Fruit fly (Drosophila melanogaster) whole organism, embryonic: Measurements from ENCODE around the gene CG14853.

Source experiments
- B-H1 ChIP-seq: fragments of 200-800 bp; sonication (Bioruptor generic); IDR thresholded peaks from 3 replicates; pipeline ENCODE4 v1.3.6; 2022; ENCODE audit warnings: missing biosample characterization, missing genetic modification characterization
- CG10147 ChIP-seq: fragments of 200-800 bp; sonication (Bioruptor generic); optimal IDR thresholded peaks from 2 replicates; lab custom pipeline; 2019; ENCODE audit warnings: missing biosample characterization, mild to moderate bottlenecking, missing genetic modification characterization, moderate library complexity
- CG1024 ChIP-seq: fragments of 200-800 bp; sonication (Bioruptor generic); IDR thresholded peaks from 2 replicates; pipeline ENCODE4 v1.3.6; 2022; ENCODE audit warnings: missing biosample characterization, missing genetic modification characterization
- CG11247 ChIP-seq: fragments of 200-800 bp; sonication (Bioruptor generic); IDR thresholded peaks from 2 replicates; pipeline ENCODE4 v1.3.6; 2022; ENCODE audit warnings: missing biosample characterization, missing genetic modification characterization
- CG11696 ChIP-seq: fragments of 200-800 bp; sonication (Bioruptor generic); IDR thresholded peaks from 2 replicates; pipeline ENCODE4 v1.3.6; 2022; ENCODE audit warnings: missing biosample characterization, missing genetic modification characterization
- CG12104 ChIP-seq: fragments of 200-800 bp; sonication (Bioruptor generic); optimal IDR thresholded peaks from 3 replicates; lab custom pipeline; 2016; ENCODE audit warnings: missing biosample characterization, missing genetic modification characterization
- CG12219 ChIP-seq: fragments of 200-800 bp; sonication (Bioruptor generic); optimal IDR thresholded peaks from 3 replicates; lab custom pipeline; 2018; ENCODE audit warnings: missing biosample characterization, mild to moderate bottlenecking, missing genetic modification characterization
- CG12744 ChIP-seq: fragments of 200-800 bp; sonication (Bioruptor generic); optimal IDR thresholded peaks from 2 replicates; lab custom pipeline; 2016; ENCODE audit warnings: missing biosample characterization, missing genetic modification characterization
- CG14050 ChIP-seq: fragments of 200-800 bp; sonication (Bioruptor generic); IDR thresholded peaks from 3 replicates; pipeline ENCODE4 v1.3.6; 2022; ENCODE audit warnings: missing biosample characterization, missing genetic modification characterization
- CG14860 ChIP-seq: fragments of 200-800 bp; sonication (Bioruptor generic); IDR thresholded peaks from 3 replicates; pipeline ENCODE4 v1.3.6; 2022; ENCODE audit warnings: missing biosample characterization, missing genetic modification characterization; ENCODE audit not compliant: partially characterized antibody
- CG15011 ChIP-seq: fragments of 200-800 bp; sonication (Bioruptor generic); optimal IDR thresholded peaks from 3 replicates; lab custom pipeline; 2018; ENCODE audit warnings: missing biosample characterization, mild to moderate bottlenecking, missing genetic modification characterization
- CG16779 ChIP-seq: fragments of 200-800 bp; sonication (Bioruptor generic); IDR thresholded peaks from 2 replicates; pipeline ENCODE4 v1.3.6; 2022; ENCODE audit warnings: missing biosample characterization, missing genetic modification characterization
- CG17568 ChIP-seq: fragments of 200-800 bp; sonication (Bioruptor generic); optimal IDR thresholded peaks from 2 replicates; lab custom pipeline; 2018; ENCODE audit warnings: missing biosample characterization, mild to moderate bottlenecking, missing genetic modification characterization, moderate library complexity
- CG1832 ChIP-seq: fragments of 200-800 bp; sonication (Bioruptor generic); optimal IDR thresholded peaks from 2 replicates; lab custom pipeline; 2017; ENCODE audit warnings: missing biosample characterization, mild to moderate bottlenecking, missing genetic modification characterization, inconsistent platforms
- CG2202 ChIP-seq: fragments of 200-800 bp; sonication (Bioruptor generic); optimal IDR thresholded peaks from 2 replicates; lab custom pipeline; 2018; ENCODE audit warnings: missing biosample characterization, mild to moderate bottlenecking, missing genetic modification characterization
- CG3163 ChIP-seq: fragments of 200-800 bp; sonication (Bioruptor generic); optimal IDR thresholded peaks from 3 replicates; lab custom pipeline; 2016; ENCODE audit warnings: missing biosample characterization, missing genetic modification characterization
- CG32767 ChIP-seq: fragments of 200-800 bp; sonication (Bioruptor generic); IDR thresholded peaks from 2 replicates; pipeline ENCODE4 v1.3.6; 2022; ENCODE audit warnings: missing biosample characterization, missing genetic modification characterization
- CG3995 ChIP-seq: fragments of 200-800 bp; sonication (Bioruptor generic); optimal IDR thresholded peaks from 3 replicates; lab custom pipeline; 2016; ENCODE audit warnings: missing biosample characterization, missing genetic modification characterization
- CG4404 ChIP-seq: fragments of 200-800 bp; sonication (Bioruptor generic); IDR thresholded peaks from 2 replicates; pipeline ENCODE4 v1.3.6; 2022; ENCODE audit warnings: missing biosample characterization, missing genetic modification characterization
- CG4854 ChIP-seq: fragments of 200-800 bp; sonication (Bioruptor generic); optimal IDR thresholded peaks from 2 replicates; lab custom pipeline; 2016; ENCODE audit warnings: missing biosample characterization, missing genetic modification characterization, inconsistent platforms
- CG5953 ChIP-seq: fragments of 200-800 bp; sonication (Bioruptor generic); IDR thresholded peaks from 2 replicates; pipeline ENCODE4 v1.3.6; 2022; ENCODE audit warnings: missing biosample characterization, missing genetic modification characterization
- CG7357 ChIP-seq: fragments of 200-800 bp; sonication (Bioruptor generic); IDR thresholded peaks from 3 replicates; pipeline ENCODE4 v1.3.6; 2022; ENCODE audit warnings: missing biosample characterization, missing genetic modification characterization
- CG8388 ChIP-seq: fragments of 200-800 bp; sonication (Bioruptor generic); optimal IDR thresholded peaks from 2 replicates; lab custom pipeline; 2019; ENCODE audit warnings: missing biosample characterization, mild to moderate bottlenecking, missing genetic modification characterization, moderate library complexity
- CG8924 ChIP-seq: fragments of 200-800 bp; optimal IDR thresholded peaks from 3 replicates; lab custom pipeline; 2019; ENCODE audit warnings: missing biosample characterization, mild to moderate bottlenecking, missing genetic modification characterization, moderate library complexity
- CG8944 ChIP-seq: fragments of 200-800 bp; sonication (Bioruptor generic); optimal IDR thresholded peaks from 3 replicates; lab custom pipeline; 2016; ENCODE audit warnings: missing biosample characterization, missing genetic modification characterization
- CG9437 ChIP-seq: fragments of 200-800 bp; sonication (Bioruptor generic); optimal IDR thresholded peaks from 2 replicates; lab custom pipeline; 2018; ENCODE audit warnings: missing biosample characterization, mild to moderate bottlenecking, missing genetic modification characterization
- CG9609 ChIP-seq: fragments of 200-800 bp; sonication (Bioruptor generic); optimal IDR thresholded peaks from 3 replicates; lab custom pipeline; 2016; ENCODE audit warnings: missing biosample characterization, missing genetic modification characterization
- Dbx ChIP-seq: fragments of 200-800 bp; sonication (Bioruptor generic); IDR thresholded peaks from 3 replicates; pipeline ENCODE4 v1.3.6; 2022; ENCODE audit warnings: missing biosample characterization, missing genetic modification characterization
- Hmr ChIP-seq: fragments of 200-800 bp; sonication (Bioruptor generic); optimal IDR thresholded peaks from 3 replicates; lab custom pipeline; 2017; ENCODE audit warnings: mild to moderate bottlenecking, missing biosample characterization, missing genetic modification reagents, missing genetic modification characterization
- NfI ChIP-seq: fragments of 200-800 bp; sonication (Bioruptor generic); optimal IDR thresholded peaks from 3 replicates; lab custom pipeline; 2018; ENCODE audit warnings: missing biosample characterization, mild to moderate bottlenecking, missing genetic modification characterization, moderate library complexity
- PHDP ChIP-seq: fragments of 200-800 bp; sonication (Bioruptor generic); optimal IDR thresholded peaks from 3 replicates; lab custom pipeline; 2018; ENCODE audit warnings: missing biosample characterization, mild to moderate bottlenecking, missing genetic modification characterization, moderate library complexity
- Ptx1 ChIP-seq: fragments of 200-800 bp; sonication (Bioruptor generic); IDR thresholded peaks from 2 replicates; pipeline ENCODE4 v1.3.6; 2022; ENCODE audit warnings: missing biosample characterization, missing genetic modification characterization
- TFAM ChIP-seq: fragments of 200-800 bp; sonication (Bioruptor generic); optimal IDR thresholded peaks from 2 replicates; lab custom pipeline; 2017; ENCODE audit warnings: missing biosample characterization, missing genetic modification characterization, inconsistent platforms
- Tbp ChIP-seq: fragments of >200 bp; optimal IDR thresholded peaks from 2 replicates; lab custom pipeline; 2018; ENCODE audit warnings: missing biosample characterization, missing genetic modification characterization
- ash1 ChIP-seq: fragments of 200-800 bp; sonication (Bioruptor generic); optimal IDR thresholded peaks from 2 replicates; lab custom pipeline; 2018; ENCODE audit warnings: missing biosample characterization, mild to moderate bottlenecking, missing genetic modification characterization
- bcd ChIP-seq: fragments of 200-800 bp; sonication (Bioruptor generic); optimal IDR thresholded peaks from 2 replicates; lab custom pipeline; 2017; ENCODE audit warnings: missing biosample characterization, mild to moderate bottlenecking, missing genetic modification characterization
- crol ChIP-seq: fragments of 200-800 bp; sonication (Bioruptor generic); IDR thresholded peaks from 2 replicates; pipeline ENCODE4 v1.3.6; 2022; ENCODE audit warnings: missing biosample characterization, missing genetic modification characterization
- dati ChIP-seq: fragments of 200-800 bp; sonication (Bioruptor generic); IDR thresholded peaks from 2 replicates; pipeline ENCODE4 v1.3.6; 2022; ENCODE audit warnings: missing biosample characterization, missing genetic modification characterization
- disco-r ChIP-seq: fragments of 200-800 bp; sonication (Bioruptor generic); optimal IDR thresholded peaks from 2 replicates; lab custom pipeline; 2016; ENCODE audit warnings: missing biosample characterization, missing genetic modification characterization
- fd64A ChIP-seq: fragments of 200-800 bp; sonication (Bioruptor generic); optimal IDR thresholded peaks from 3 replicates; lab custom pipeline; 2018; ENCODE audit warnings: missing biosample characterization, mild to moderate bottlenecking, missing genetic modification characterization
- gcm ChIP-seq: fragments of 200-800 bp; sonication (Bioruptor generic); optimal IDR thresholded peaks from 2 replicates; lab custom pipeline; 2019; ENCODE audit warnings: missing biosample characterization, mild to moderate bottlenecking, missing genetic modification characterization, moderate library complexity
- gt ChIP-seq: fragments of 200-800 bp; sonication (Bioruptor generic); IDR thresholded peaks from 2 replicates; pipeline ENCODE4 v1.3.6; 2022; ENCODE audit warnings: missing biosample characterization, missing genetic modification characterization
- p53 ChIP-seq: fragments of 200-800 bp; sonication (Bioruptor generic); optimal IDR thresholded peaks from 2 replicates; lab custom pipeline; 2016; ENCODE audit warnings: missing biosample characterization, missing genetic modification characterization
- sens-2 ChIP-seq: fragments of 200-800 bp; sonication (Bioruptor generic); IDR thresholded peaks from 2 replicates; pipeline ENCODE4 v1.3.6; 2022; ENCODE audit warnings: missing biosample characterization, missing genetic modification characterization
- shn ChIP-seq: fragments of 200-800 bp; sonication (Bioruptor generic); optimal IDR thresholded peaks from 3 replicates; lab custom pipeline; 2016; ENCODE audit warnings: missing biosample characterization, missing genetic modification characterization
- tio ChIP-seq: fragments of 200-800 bp; sonication (Bioruptor generic); optimal IDR thresholded peaks from 2 replicates; lab custom pipeline; 2017; ENCODE audit warnings: missing biosample characterization, missing genetic modification characterization, inconsistent platforms
- ttk ChIP-seq: fragments of 200-800 bp; sonication (Bioruptor generic); IDR thresholded peaks from 2 replicates; pipeline ENCODE4 v2.1.2; 2022; ENCODE audit warnings: missing biosample characterization, missing genetic modification characterization
- vnd ChIP-seq: fragments of 200-800 bp; sonication (Bioruptor generic); IDR thresholded peaks from 3 replicates; pipeline ENCODE4 v1.3.6; 2022; ENCODE audit warnings: missing biosample characterization, missing genetic modification characterization; ENCODE audit not compliant: partially characterized antibody
- wdn ChIP-seq: fragments of 200-800 bp; sonication (Bioruptor generic); IDR thresholded peaks from 2 replicates; pipeline ENCODE4 v1.3.6; 2022; ENCODE audit warnings: missing biosample characterization, missing genetic modification characterization
- z ChIP-seq: fragments of 200-800 bp; sonication (Bioruptor generic); IDR thresholded peaks from 3 replicates; pipeline ENCODE4 v1.3.6; 2022; ENCODE audit warnings: missing biosample characterization, missing genetic modification characterization

Gene CG14853

dm6 chr3R:14590753-14591535 lies 18.5 kb upstream of the CG14853 start (continued):
- TF ChIP-seq dati (GFP tag; lab: Robert Waterston, UW) (0 out of 2 replicates have a peak, but pooled peaks have one; percentile 27), Hmr (GFP tag; lab: Kevin White, UChicago) (peak; percentile 28), ash1 (GFP tag; lab: Kevin White, UChicago) (no peak), CG3995 (no peak), CG4854 (GFP tag; lab: Kevin White, UChicago) (no peak), CG8944 (GFP tag; lab: Kevin White, UChicago) (no peak), Tbp (GFP tag; lab: Kevin White, UChicago) (no peak), CG12744 (GFP tag; lab: Kevin White, UChicago) (no peak), disco-r (GFP tag; lab: Kevin White, UChicago) (no peak), CG14860 (GFP tag; lab: Robert Waterston, UW) (no peak), Dbx (GFP tag; lab: Robert Waterston, UW) (no peak), CG14050 (GFP tag; lab: Robert Waterston, UW) (no peak), CG12219 (peak; percentile 67), fd64A (GFP tag; lab: Kevin White, UChicago) (no peak), z (GFP tag; lab: Robert Waterston, UW) (0 out of 3 replicates have a peak, but pooled peaks have one; percentile 53), wdn (GFP tag; lab: Robert Waterston, UW) (no peak), CG9609 (no peak), gt (GFP tag; lab: Robert Waterston, UW) (peak; percentile 69), CG11247 (GFP tag; lab: Robert Waterston, UW) (no peak), CG1832 (GFP tag; lab: Kevin White, UChicago) (peak; percentile 67), crol (GFP tag; lab: Robert Waterston, UW) (no peak), CG3163 (GFP tag; lab: Kevin White, UChicago) (no peak), CG2202 (peak; percentile 91), shn (GFP tag; lab: Kevin White, UChicago) (no peak), CG4404 (peak; percentile 91), CG1024 (peak; percentile 61; the same call in 1 of the 2 replicates), CG16779 (GFP tag; lab: Robert Waterston, UW) (no peak), PHDP (tag; lab: Kevin White, UChicago) (peak; percentile 78), CG11696 (GFP tag; lab: Robert Waterston, UW) (no peak; the same call in 1 of the 2 replicates), CG15011 (peak; percentile 48), TFAM (GFP tag; lab: Kevin White, UChicago) (peak; percentile 59), CG10147 (peak; percentile 73), vnd (GFP tag; lab: Robert Waterston, UW) (no peak), CG7357 (peak; percentile 67; the same call in 1 of the 3 replicates), CG17568 (peak; percentile 50), Ptx1 (GFP tag; lab: Robert Waterston, UW) (peak; percentile 79), B-H1 (GFP tag; lab: Robert Waterston, UW) (peak; percentile 40; the same call in 2 of the 3 replicates), CG8388 (GFP tag; lab: Kevin White, UChicago) (peak; percentile 93), CG12104 (GFP tag; lab: Kevin White, UChicago) (peak; percentile 85), gcm (GFP tag; lab: Kevin White, UChicago) (peak; percentile 96), p53 (GFP tag; lab: Kevin White, UChicago) (no peak), tio (GFP tag; lab: Kevin White, UChicago) (peak; percentile 90), bcd (GFP tag; lab: Kevin White, UChicago) (peak; percentile 86), CG9437 (GFP tag; lab: Kevin White, UChicago) (peak; percentile 82), CG8924 (tag; lab: Kevin White, UChicago) (peak; percentile 95), ttk (peak; percentile 65; the same call in 1 of the 2 replicates), NfI (GFP tag; lab: Kevin White, UChicago) (peak; percentile 53), CG32767 (peak; percentile 74), sens-2 (peak; percentile 61), CG5953 (GFP tag; lab: Robert Waterston, UW) (no peak; the same call in 1 of the 2 replicates)
